Worm (Caenorhabditis elegans) whole organism, L3 larva: Measurements from ENCODE around the gene rps-23.

ENCODE experiments used
- ama-1 ChIP-seq: fragments of 150-350 bp; optimal IDR thresholded peaks from 2 replicates; lab custom pipeline; 2018
- elt-1 ChIP-seq: fragments of 150-350 bp; optimal IDR thresholded peaks from 2 replicates; lab custom pipeline; 2014; ENCODE audit warnings: missing biosample characterization, missing genetic modification characterization
- nhr-11 ChIP-seq: fragments of 150-350 bp; optimal IDR thresholded peaks from 2 replicates; lab custom pipeline; 2014; ENCODE audit warnings: missing biosample characterization, missing genetic modification characterization
- skn-1 ChIP-seq: fragments of 150-350 bp; optimal IDR thresholded peaks from 2 replicates; lab custom pipeline; 2014; ENCODE audit warnings: missing biosample characterization, missing genetic modification characterization
- ztf-4 ChIP-seq: fragments of 150-350 bp; optimal IDR thresholded peaks from 2 replicates; lab custom pipeline; 2014; ENCODE audit warnings: missing biosample characterization, missing genetic modification characterization

ce11 chrIV:12340885-12341284, 50.0 kb downstream of the rps-23 start:
- TF ChIP-seq skn-1 (tag; lab: Kevin White, UChicago) (no peak), nhr-11 (no peak), ama-1 (lab: Kevin White, UChicago) (no peak), elt-1 (no peak), ztf-4 (tag; lab: Kevin White, UChicago) (no peak)
